Fruit fly (Drosophila melanogaster): Measurements from ENCODE around the gene BicD.

BicD gene

dm6 chr2L:17427929-17428456 lies 45.0 kb downstream of the BicD start (continued):
- TF ChIP-seq ss (GFP tag; optimal IDR thresholded peaks at IDR 0.05) (peak; percentile 72 to 87), Eip93F (GFP tag; optimal IDR thresholded peaks at IDR 0.05) (no peak), Hr38 (GFP tag; optimal IDR thresholded peaks at IDR 0.05) (no peak), CG10631 (GFP tag; optimal IDR thresholded peaks at IDR 0.05) (no peak), Hr4 (GFP tag; optimal IDR thresholded peaks at IDR 0.05) (no peak), CG8319 (GFP tag; optimal IDR thresholded peaks at IDR 0.05) (peak; percentile 31), Eip75B (GFP tag; optimal IDR thresholded peaks at IDR 0.05) (peak; percentile 41), CG10669 (GFP tag; optimal IDR thresholded peaks at IDR 0.05) (peak; percentile 28), CG6163 (GFP tag; IDR thresholded peaks at IDR 0.05) (peak; percentile 64), cyc (GFP tag; optimal IDR thresholded peaks at IDR 0.05) (no peak), spab (GFP tag; optimal IDR thresholded peaks at IDR 0.05) (peak; percentile 43), Gug (GFP tag; IDR thresholded peaks at IDR 0.05) (peak; percentile 14; the same call in 1 of the 2 replicates), Met (GFP tag; optimal IDR thresholded peaks at IDR 0.05) (peak; percentile 2), CG3919 (GFP tag; optimal IDR thresholded peaks at IDR 0.05) (peak; percentile 51), eg (GFP tag; IDR thresholded peaks at IDR 0.05) (peak; percentile 72), Sox14 (GFP tag; optimal IDR thresholded peaks at IDR 0.05) (no peak)

- TF ChIP-seq CG11902 (GFP tag; optimal IDR thresholded peaks at IDR 0.05), result no peak
- peak; percentile 55 for TF ChIP-seq Hr4 (GFP tag; optimal IDR thresholded peaks at IDR 0.05)
- TF ChIP-seq CG15336 (GFP tag; IDR thresholded peaks at IDR 0.05), result peak; percentile 57
- no peak for TF ChIP-seq CG34406 (GFP tag; optimal IDR thresholded peaks at IDR 0.05)
- TF ChIP-seq CG8319 (GFP tag; optimal IDR thresholded peaks at IDR 0.05), result no peak
- TF ChIP-seq CG6808 (GFP tag; optimal IDR thresholded peaks at IDR 0.05), result peak; percentile 41
- no peak for TF ChIP-seq vri (GFP tag; optimal IDR thresholded peaks at IDR 0.05)
- TF ChIP-seq net (GFP tag; optimal IDR thresholded peaks at IDR 0.05), result peak; percentile 7
- no peak for TF ChIP-seq topi (GFP tag; optimal IDR thresholded peaks at IDR 0.05)
- TF ChIP-seq Smox (GFP tag; optimal IDR thresholded peaks at IDR 0.05), result peak; percentile 10
- TF ChIP-seq acj6 (GFP tag; optimal IDR thresholded peaks at IDR 0.05), result no peak
- peak; percentile 15 for TF ChIP-seq CG31627 (GFP tag; optimal IDR thresholded peaks at IDR 0.05)
- peak; percentile 2 for TF ChIP-seq Eip75B (GFP tag; optimal IDR thresholded peaks at IDR 0.05)
- peak; percentile 27 for TF ChIP-seq achi (GFP tag; optimal IDR thresholded peaks at IDR 0.05)
- peak; percentile 75 for TF ChIP-seq Eip78C (GFP tag)
- peak; percentile 52 for TF ChIP-seq CG4318 (GFP tag; optimal IDR thresholded peaks at IDR 0.05)
- no peak for TF ChIP-seq CG9139 (GFP tag; optimal IDR thresholded peaks at IDR 0.05)
- no peak for TF ChIP-seq Hr38 (GFP tag; optimal IDR thresholded peaks at IDR 0.05)
- TF ChIP-seq Hr39 (GFP tag; optimal IDR thresholded peaks at IDR 0.05), result peak; percentile 21
- TF ChIP-seq Met (GFP tag; optimal IDR thresholded peaks at IDR 0.05), result peak; percentile 42
- TF ChIP-seq fd59A (GFP tag; optimal IDR thresholded peaks at IDR 0.05), result peak; percentile 12
- TF ChIP-seq fkh (GFP tag; optimal IDR thresholded peaks at IDR 0.05), result no peak
- TF ChIP-seq CG6276 (GFP tag; optimal IDR thresholded peaks at IDR 0.05), result peak; percentile 50
- TF ChIP-seq Gug (GFP tag; IDR thresholded peaks at IDR 0.05), result no peak
- peak; percentile 26 for TF ChIP-seq CG3032 (tag; optimal IDR thresholded peaks at IDR 0.05)
- no peak for TF ChIP-seq Eip93F (GFP tag; optimal IDR thresholded peaks at IDR 0.05)
- TF ChIP-seq CG10669 (GFP tag; optimal IDR thresholded peaks at IDR 0.05), result peak; percentile 4
- no peak for TF ChIP-seq CG6854 (GFP tag; optimal IDR thresholded peaks at IDR 0.05)
- peak; percentile 3 for TF ChIP-seq pdm3 (GFP tag; optimal IDR thresholded peaks at IDR 0.05)
- no peak for TF ChIP-seq CG6792 (GFP tag; optimal IDR thresholded peaks at IDR 0.05)
- peak; percentile 32 for TF ChIP-seq Sox14 (GFP tag; optimal IDR thresholded peaks at IDR 0.05)
- TF ChIP-seq eg (GFP tag; IDR thresholded peaks at IDR 0.05), result peak; percentile 24; the same call in 1 of the 3 replicates
- TF ChIP-seq OdsH (GFP tag; optimal IDR thresholded peaks at IDR 0.05), result peak; percentile 54
- TF ChIP-seq Sox102F (GFP tag; optimal IDR thresholded peaks at IDR 0.05), result peak; percentile 4
- no peak for TF ChIP-seq CG11294 (GFP tag; IDR thresholded peaks at IDR 0.05)
- TF ChIP-seq CG32006 (GFP tag; optimal IDR thresholded peaks at IDR 0.05), result peak; percentile 76
- no peak for TF ChIP-seq CG16779 (tag; optimal IDR thresholded peaks at IDR 0.05)
- peak; percentile 56 for TF ChIP-seq svp (GFP tag)
- TF ChIP-seq lz (GFP tag; optimal IDR thresholded peaks at IDR 0.05), result peak; percentile 30
- TF ChIP-seq Sox15 (GFP tag; optimal IDR thresholded peaks at IDR 0.05), result peak; percentile 1
- TF ChIP-seq Ets21C (GFP tag; optimal IDR thresholded peaks at IDR 0.05), result no peak
- TF ChIP-seq ss (GFP tag; optimal IDR thresholded peaks at IDR 0.05), result no peak
- TF ChIP-seq CG3919 (GFP tag; optimal IDR thresholded peaks at IDR 0.05), result peak; percentile 17
- 0 out of 3 replicates have a peak, but pooled peaks have one; percentile 33 for TF ChIP-seq CG6163 (GFP tag; IDR thresholded peaks at IDR 0.05)
- TF ChIP-seq Lpt (GFP tag; optimal IDR thresholded peaks at IDR 0.05), result no peak
Observed at dm6 chr2L:17427187-17427586, 45.8 kb downstream of the BicD start.
